Fruit fly (Drosophila melanogaster) S2 (cell line): ENCODE measurements around the gene CG5114.

Experiments
- CG8478 ChIP-seq: fragments of >200 bp; optimal IDR thresholded peaks from 2 replicates; lab custom pipeline; 2018
- CTCF ChIP-seq, 2 experiments: fragments of >200 bp; optimal IDR thresholded peaks; 2 replicates each; lab custom pipeline; 2018

Gene CG5114

dm6 chr3L:14967691-14968538 is 14.7 kb upstream of the CG5114 start:
- TF ChIP-seq CTCF (optimal IDR thresholded peaks at IDR 0.05; lab: Kevin White, UChicago) = no peak
- TF ChIP-seq CG8478 = no peak

DNA sequence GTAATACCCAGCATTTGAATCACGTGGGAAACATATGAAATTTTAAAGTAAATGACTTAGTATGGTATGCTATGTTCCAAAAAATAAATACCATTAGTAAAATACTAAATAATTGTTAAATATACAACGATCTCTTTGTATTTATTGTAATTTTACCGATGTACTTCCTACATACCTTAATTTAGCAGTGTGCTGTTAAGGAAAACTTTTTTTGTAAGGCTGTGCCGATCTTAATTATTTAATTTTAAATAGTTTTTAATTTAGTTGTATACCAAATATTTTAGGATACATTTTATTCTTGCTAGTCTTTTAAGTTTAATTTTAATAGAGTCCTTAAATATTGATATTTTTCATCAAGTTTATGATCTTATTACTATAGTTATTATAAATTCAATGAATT is 14.1 kb upstream of the CG5114 start:
- TF ChIP-seq CTCF (optimal IDR thresholded peaks at IDR 0.05; lab: Kevin White, UChicago) (no peak), CG8478 (no peak)

- TF ChIP-seq CG8478 = no peak
- TF ChIP-seq CTCF (optimal IDR thresholded peaks at IDR 0.05; lab: Kevin White, UChicago) = no peak
These were observed 13.5 kb upstream of the CG5114 start, which contains the start of gene Tom for dm6 chr3L:14969171-14969570. Gene Tom (plus strand): TSS chr3L:14969344.

dm6 chr3L:14970213-14970612 is 12.4 kb upstream of the CG5114 start:
- TF ChIP-seq CG8478 (no peak), CTCF (optimal IDR thresholded peaks at IDR 0.05; lab: Kevin White, UChicago) (no peak)

- no peak for TF ChIP-seq CTCF (optimal IDR thresholded peaks at IDR 0.05; lab: Kevin White, UChicago)
These were observed 10.6 kb upstream of the CG5114 start for dm6 chr3L:14971893-14972624.

DNA sequence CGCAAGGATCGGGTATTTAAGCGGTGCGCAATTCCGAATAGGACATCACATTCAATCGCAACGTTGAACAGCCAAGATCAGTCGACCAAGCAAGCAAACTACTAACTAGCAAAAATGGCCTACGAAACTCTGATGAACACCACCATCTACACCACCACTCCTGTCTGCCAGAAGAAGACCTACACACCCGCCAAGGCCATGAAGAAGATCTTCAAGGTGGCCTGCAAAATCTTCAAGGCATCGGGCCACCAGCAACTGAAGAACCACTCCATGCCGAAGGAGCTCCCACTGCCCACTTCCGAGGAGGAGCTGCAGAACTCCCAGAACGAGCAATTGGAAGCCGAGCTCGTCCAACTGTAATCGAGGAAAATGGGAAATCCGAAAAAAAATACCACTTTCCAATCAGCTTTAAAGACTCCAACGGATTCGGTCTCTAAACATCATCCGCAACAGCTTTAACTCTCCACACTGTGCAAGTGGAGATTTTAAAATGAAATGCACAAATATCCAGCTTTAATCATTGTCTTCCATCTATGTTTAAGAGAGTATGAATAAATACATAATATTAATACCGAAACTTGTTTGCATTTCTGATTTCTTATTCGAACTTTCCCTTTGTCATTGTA is 9.9 kb upstream of the CG5114 start, which contains the start of gene Brd:
Gene Brd (plus strand): TSS at position 43 of the 626 bp plus-strand sequence.
- no peak for TF ChIP-seq CTCF (optimal IDR thresholded peaks at IDR 0.05; lab: Kevin White, UChicago)
- no peak for TF ChIP-seq CG8478

DNA sequence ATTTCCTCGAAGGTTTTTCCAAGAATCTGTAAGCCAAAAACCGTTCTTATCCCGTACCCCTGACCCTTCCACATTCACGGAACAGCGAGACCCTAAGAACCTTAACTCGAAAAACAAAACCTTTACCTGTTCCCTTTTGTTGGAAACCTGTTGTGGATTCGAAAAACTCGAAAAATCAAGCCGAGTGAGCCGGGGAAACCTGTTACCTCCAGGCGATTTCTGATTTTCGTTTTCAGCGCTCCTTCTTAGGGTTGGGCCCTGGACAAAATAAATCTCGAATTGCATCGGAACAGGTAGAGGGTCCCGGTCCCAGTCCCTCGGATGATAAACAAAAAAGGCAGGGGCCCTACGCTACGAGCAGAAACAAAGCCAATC is 9.4 kb upstream of the CG5114 start:
- TF ChIP-seq CG8478 (no peak), CTCF (optimal IDR thresholded peaks at IDR 0.05; lab: Kevin White, UChicago) (no peak)

dm6 chr3L:14974513-14974912 is 8.1 kb upstream of the CG5114 start, which contains the start of gene Ocho:
Gene Ocho (plus strand): TSS chr3L:14974848.
- TF ChIP-seq CTCF (optimal IDR thresholded peaks at IDR 0.05; lab: Kevin White, UChicago) (no peak), CG8478 (no peak)

DNA sequence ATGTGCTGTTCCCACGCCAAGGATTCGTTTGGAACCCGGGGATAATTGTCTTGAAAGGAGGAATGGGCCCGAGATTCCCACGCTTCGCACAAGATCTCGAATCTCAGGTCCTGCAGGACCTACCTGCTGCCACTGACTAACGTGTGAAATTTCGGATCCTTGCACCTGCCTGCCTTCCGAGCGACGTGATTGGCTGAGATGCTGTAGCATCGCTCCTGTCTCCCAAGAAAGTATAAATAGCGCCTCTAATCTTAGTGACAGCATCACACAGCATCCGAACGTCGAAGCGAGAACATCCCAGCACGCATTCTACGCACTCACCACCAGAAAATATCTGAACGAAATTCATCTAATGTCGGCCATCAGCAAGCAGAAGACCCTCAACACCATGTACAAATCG is 7.7 kb upstream of the CG5114 start:
- TF ChIP-seq CG8478 = no peak
- no peak for TF ChIP-seq CTCF (optimal IDR thresholded peaks at IDR 0.05; lab: Kevin White, UChicago)

DNA sequence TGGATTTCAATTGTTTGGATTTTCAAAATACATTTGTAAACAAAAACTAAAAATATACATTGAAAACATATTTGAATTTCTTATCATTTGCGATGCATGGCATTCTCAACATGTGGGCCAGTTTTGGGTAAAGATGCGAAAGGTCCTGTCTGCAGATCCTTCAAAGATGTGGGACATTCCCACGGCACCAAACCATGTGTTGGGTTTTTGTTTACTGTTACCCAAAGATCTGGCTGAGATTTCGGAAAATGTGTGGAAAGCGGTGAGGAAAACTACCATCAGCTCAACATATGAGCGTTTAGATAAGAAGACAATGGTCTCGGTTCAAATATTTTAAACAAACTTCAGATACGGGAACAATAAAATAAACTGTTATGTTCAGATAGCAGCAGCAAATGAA is 6.6 kb upstream of the CG5114 start:
- TF ChIP-seq CG8478 (no peak), CTCF (optimal IDR thresholded peaks at IDR 0.05; lab: Kevin White, UChicago) (no peak)

- no peak for TF ChIP-seq CG8478
- no peak for TF ChIP-seq CTCF (optimal IDR thresholded peaks at IDR 0.05; lab: Kevin White, UChicago)
These were observed 4.8 kb upstream of the CG5114 start for dm6 chr3L:14977536-14978495.

DNA sequence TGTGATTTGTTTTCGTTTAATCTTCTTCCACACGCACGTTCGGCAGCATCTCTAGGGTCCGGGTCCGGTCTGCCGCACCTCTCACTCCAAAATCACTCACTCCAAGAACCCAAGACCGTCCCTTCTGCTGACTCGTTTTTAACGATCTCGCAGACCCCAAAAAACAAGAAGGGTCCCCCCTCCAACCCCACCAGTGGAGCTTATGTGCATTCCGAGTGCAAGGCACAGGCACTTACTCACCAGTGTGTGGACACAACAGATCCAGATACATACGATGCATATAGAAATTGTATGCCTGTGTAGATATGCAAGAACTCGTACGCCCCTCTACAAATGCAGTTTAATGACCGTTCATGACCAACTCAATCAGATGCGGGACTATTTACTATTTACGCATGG is 4.1 kb upstream of the CG5114 start:
- TF ChIP-seq CG8478 = no peak
- no peak for TF ChIP-seq CTCF (optimal IDR thresholded peaks at IDR 0.05; lab: Kevin White, UChicago)

DNA sequence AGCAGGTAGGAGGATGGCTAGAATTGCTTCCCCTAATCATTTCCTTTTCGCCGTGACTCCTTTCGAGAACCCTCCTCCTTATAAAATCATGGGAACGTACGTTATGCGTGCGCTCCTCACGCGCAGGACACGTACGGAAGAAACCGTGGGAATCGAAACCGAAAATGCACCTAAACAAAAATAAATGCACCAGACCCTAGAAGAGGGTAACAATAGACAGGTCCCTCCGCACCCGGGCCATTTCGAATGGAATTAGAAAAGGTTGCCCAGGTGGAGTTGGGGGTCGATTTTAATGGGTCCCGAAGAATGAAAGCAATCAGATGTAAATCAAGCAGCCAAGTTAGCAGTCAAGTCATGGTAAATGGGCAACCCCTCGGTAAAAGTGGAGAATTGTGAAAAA is 3.3 kb upstream of the CG5114 start, which contains the start of gene CG3349:
Gene CG3349 (plus strand): TSS at position 289 of the 400 bp plus-strand sequence.
- TF ChIP-seq CTCF (optimal IDR thresholded peaks at IDR 0.05; lab: Kevin White, UChicago) (no peak), CG8478 (no peak)

DNA sequence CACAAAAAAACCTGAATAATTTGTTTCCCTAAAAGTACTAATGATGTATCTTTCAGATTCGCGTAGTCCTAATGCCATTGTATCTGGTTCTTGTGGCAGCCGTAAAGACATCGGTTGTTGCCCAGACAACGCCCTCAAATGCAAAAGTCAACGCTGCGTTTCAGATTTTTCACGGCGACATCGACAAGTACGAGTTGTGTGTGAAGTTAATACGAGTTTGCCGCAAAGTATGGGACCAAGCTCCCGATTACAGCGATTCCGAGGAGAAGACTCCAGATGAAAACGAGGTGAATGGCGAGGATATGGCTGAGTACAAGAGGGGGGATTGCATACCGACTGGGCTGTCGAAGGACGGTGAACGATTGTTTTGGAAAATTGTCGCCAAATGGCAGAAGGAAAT is 2.6 kb upstream of the CG5114 start:
- no peak for TF ChIP-seq CG8478
- no peak for TF ChIP-seq CTCF (optimal IDR thresholded peaks at IDR 0.05; lab: Kevin White, UChicago)
